Worm (Caenorhabditis elegans) whole organism, mixed stage, embryonic: ENCODE results near the gene pmp-4.

ENCODE experiments used
- M03D4.4 ChIP-seq: sonication (generic microtip); optimal IDR thresholded peaks from 2 replicates; lab custom pipeline; 2017; ENCODE audit warnings: mild to moderate bottlenecking, missing genetic modification characterization, missing compliant biosample characterization
- bed-3 ChIP-seq: fragments of 200-800 bp; sonication (Bioruptor generic); optimal IDR thresholded peaks from 3 replicates; lab custom pipeline; 2018; ENCODE audit warnings: mild to moderate bottlenecking, missing genetic modification characterization, moderate library complexity, missing compliant biosample characterization
- blmp-1 ChIP-seq: fragments of 150-350 bp; optimal IDR thresholded peaks from 2 replicates; lab custom pipeline; 2014; ENCODE audit warnings: missing biosample characterization, missing genetic modification characterization
- ceh-39 ChIP-seq: fragments of 150-350 bp; optimal IDR thresholded peaks from 2 replicates; lab custom pipeline; 2014; ENCODE audit warnings: missing biosample characterization, missing genetic modification characterization
- ceh-43 ChIP-seq: fragments of 200-800 bp; sonication (Bioruptor generic); optimal IDR thresholded peaks from 2 replicates; lab custom pipeline; 2018; ENCODE audit warnings: mild to moderate bottlenecking, missing genetic modification characterization, moderate library complexity, missing compliant biosample characterization
- ceh-83 ChIP-seq: fragments of 200-800 bp; sonication (Bioruptor generic); optimal IDR thresholded peaks from 2 replicates; lab custom pipeline; 2018; ENCODE audit warnings: mild to moderate bottlenecking, missing genetic modification characterization, missing compliant biosample characterization
- ces-1 ChIP-seq: fragments of 150-350 bp; optimal IDR thresholded peaks from 2 replicates; lab custom pipeline; 2014; ENCODE audit warnings: missing biosample characterization, missing genetic modification reagents, missing genetic modification characterization
- drap-1 ChIP-seq: fragments of 200-800 bp; sonication (Bioruptor generic); optimal IDR thresholded peaks from 3 replicates; lab custom pipeline; 2018; ENCODE audit warnings: mild to moderate bottlenecking, missing genetic modification characterization, missing compliant biosample characterization
- elt-3 ChIP-seq: fragments of 150-350 bp; optimal IDR thresholded peaks from 2 replicates; lab custom pipeline; 2014; ENCODE audit warnings: missing biosample characterization, missing genetic modification characterization
- flh-1 ChIP-seq: fragments of 200-800 bp; sonication (Bioruptor generic); optimal IDR thresholded peaks from 2 replicates; lab custom pipeline; 2018; ENCODE audit warnings: mild to moderate bottlenecking, missing genetic modification characterization, moderate library complexity, missing compliant biosample characterization
- ham-2 ChIP-seq: fragments of 200-800 bp; sonication (Bioruptor generic); optimal IDR thresholded peaks from 2 replicates; lab custom pipeline; 2018; ENCODE audit warnings: mild to moderate bottlenecking, missing genetic modification characterization, missing compliant biosample characterization
- hlh-1 ChIP-seq: fragments of 150-350 bp; optimal IDR thresholded peaks from 2 replicates; lab custom pipeline; 2014; ENCODE audit warnings: missing biosample characterization, missing genetic modification reagents, missing genetic modification characterization
- lin-32 ChIP-seq: fragments of 200-800 bp; sonication (Bioruptor generic); optimal IDR thresholded peaks from 2 replicates; lab custom pipeline; 2018; ENCODE audit warnings: mild to moderate bottlenecking, missing genetic modification characterization, missing compliant biosample characterization
- lsy-2 ChIP-seq: fragments of 150-350 bp; optimal IDR thresholded peaks from 2 replicates; lab custom pipeline; 2014; ENCODE audit warnings: missing biosample characterization, missing genetic modification characterization
- mab-5 ChIP-seq: fragments of 150-350 bp; optimal IDR thresholded peaks from 2 replicates; lab custom pipeline; 2014; ENCODE audit warnings: missing biosample characterization, missing genetic modification characterization
- mls-2 ChIP-seq: sonication (generic microtip); optimal IDR thresholded peaks from 2 replicates; lab custom pipeline; 2016; ENCODE audit warnings: mild to moderate bottlenecking, missing genetic modification characterization, moderate library complexity, missing compliant biosample characterization
- nhr-12 ChIP-seq: fragments of 150-350 bp; optimal IDR thresholded peaks from 2 replicates; lab custom pipeline; 2014; ENCODE audit warnings: missing biosample characterization, missing genetic modification characterization
- nhr-237 ChIP-seq: fragments of 150-350 bp; optimal IDR thresholded peaks from 2 replicates; lab custom pipeline; 2014; ENCODE audit warnings: missing biosample characterization, missing genetic modification characterization
- nhr-76 ChIP-seq: sonication (generic microtip); optimal IDR thresholded peaks from 2 replicates; lab custom pipeline; 2017; ENCODE audit warnings: missing biosample characterization, missing genetic modification characterization
- pha-4 ChIP-seq: fragments of 150-350 bp; optimal IDR thresholded peaks from 2 replicates; lab custom pipeline; 2018; ENCODE audit warnings: missing biosample characterization, missing genetic modification reagents, missing genetic modification characterization
- sem-2 ChIP-seq: fragments of 200-800 bp; sonication (Bioruptor generic); optimal IDR thresholded peaks from 2 replicates; lab custom pipeline; 2018; ENCODE audit warnings: mild to moderate bottlenecking, missing genetic modification characterization, missing compliant biosample characterization
- tbx-8 ChIP-seq: fragments of 200-800 bp; sonication (Bioruptor generic); optimal IDR thresholded peaks from 2 replicates; lab custom pipeline; 2018; ENCODE audit warnings: mild to moderate bottlenecking, missing genetic modification characterization, moderate library complexity, missing compliant biosample characterization
- unc-39 ChIP-seq: fragments of 150-350 bp; optimal IDR thresholded peaks from 2 replicates; lab custom pipeline; 2014; ENCODE audit warnings: missing biosample characterization, missing genetic modification characterization
- unc-62 ChIP-seq: fragments of 150-350 bp; optimal IDR thresholded peaks from 2 replicates; lab custom pipeline; 2014; ENCODE audit warnings: missing biosample characterization, missing genetic modification reagents, missing genetic modification characterization
- ztf-11 ChIP-seq: fragments of 150-350 bp; optimal IDR thresholded peaks from 2 replicates; lab custom pipeline; 2014; ENCODE audit warnings: missing biosample characterization, missing genetic modification characterization

The pmp-4 gene

DNA sequence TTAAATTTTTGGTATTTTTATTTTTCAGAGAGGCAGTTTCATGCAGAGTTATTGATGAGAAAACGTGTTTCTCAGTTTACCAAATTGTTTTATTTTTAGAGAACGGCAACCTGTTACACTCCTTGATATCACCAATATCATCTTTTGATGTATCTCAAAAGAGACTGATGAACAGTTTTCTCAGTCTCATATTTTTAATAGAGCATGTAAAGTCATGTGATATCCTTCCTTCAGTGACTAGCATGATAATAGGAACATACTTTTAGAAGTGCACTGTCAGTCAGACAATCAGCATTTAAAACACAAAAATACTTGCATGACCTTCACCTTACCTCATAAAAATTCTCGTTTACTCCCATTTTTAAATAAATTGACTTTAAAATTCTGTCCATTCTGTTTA lies 37.1 kb upstream of the pmp-4 start, which contains the start of gene F11E6.11:
TSS of gene F11E6.11 (plus strand) at position 325 of the 400 bp plus-strand sequence.
- no peak for TF ChIP-seq ces-1 (GFP tag; lab: Kevin White, UChicago)
- TF ChIP-seq bed-3 = no peak
- TF ChIP-seq blmp-1 (tag; lab: Kevin White, UChicago) = no peak
- TF ChIP-seq sem-2 (GFP tag; lab: Kevin White, UChicago) = no peak
- TF ChIP-seq pha-4 (tag; lab: Kevin White, UChicago) = no peak
- TF ChIP-seq ceh-43 (GFP tag; lab: Kevin White, UChicago) = no peak
- TF ChIP-seq ceh-39 (tag; lab: Kevin White, UChicago) = no peak

DNA sequence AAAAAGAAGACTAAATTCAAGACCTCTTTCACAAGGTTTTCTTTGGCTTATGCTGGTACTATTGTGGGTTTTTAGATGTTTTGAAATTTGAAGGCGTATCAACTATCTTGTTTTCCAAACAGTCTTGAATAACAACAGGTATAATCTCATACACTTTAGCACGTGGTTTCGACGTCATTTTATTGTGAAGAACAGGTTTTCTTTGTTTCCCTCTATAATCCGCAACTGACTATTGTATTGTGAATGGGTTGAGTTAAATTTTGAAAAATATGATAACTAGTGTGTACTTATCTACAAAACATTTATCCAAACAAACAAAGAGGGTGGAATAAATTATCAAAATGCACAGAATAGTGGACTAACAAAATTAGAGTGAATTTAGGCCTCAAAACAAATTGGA lies 35.8 kb upstream of the pmp-4 start:
- TF ChIP-seq nhr-12 = no peak
- no peak for TF ChIP-seq nhr-76 (tag; lab: Kevin White, UChicago)
- no peak for TF ChIP-seq lsy-2 (tag; lab: Kevin White, UChicago)
- TF ChIP-seq mls-2 (tag; lab: Kevin White, UChicago) = no peak
- no peak for TF ChIP-seq tbx-8 (GFP tag; lab: Kevin White, UChicago)
- no peak for TF ChIP-seq nhr-237 (tag; lab: Kevin White, UChicago)
- no peak for TF ChIP-seq unc-62
- TF ChIP-seq hlh-1 (tag; lab: Kevin White, UChicago) = no peak
- TF ChIP-seq blmp-1 (tag; lab: Kevin White, UChicago) = no peak
- no peak for TF ChIP-seq ztf-11 (tag; lab: Kevin White, UChicago)
- TF ChIP-seq drap-1 (GFP tag; lab: Kevin White, UChicago) = no peak

DNA sequence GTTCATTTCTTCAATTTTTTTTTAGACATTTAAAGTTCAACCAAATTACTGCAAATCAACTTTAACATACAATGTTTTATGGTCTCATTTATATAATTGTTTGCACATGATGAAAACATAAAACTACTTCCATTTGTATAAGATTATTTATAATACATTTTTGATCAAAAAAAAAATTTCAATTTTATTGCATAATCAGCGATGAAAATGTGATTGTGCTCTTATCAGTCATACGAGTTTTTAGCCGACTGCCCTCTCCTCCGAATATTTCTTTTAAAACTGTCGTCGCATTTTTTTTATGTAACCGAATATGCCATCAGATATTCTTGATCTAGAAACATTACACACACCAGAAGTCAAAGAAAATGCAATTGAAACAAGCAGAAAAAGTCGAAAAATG lies 35.0 kb upstream of the pmp-4 start, which contains the start of gene F08A7.1:
TSS of gene F08A7.1 (plus strand) at position 191 of the 400 bp plus-strand sequence.
- TF ChIP-seq ztf-11 (tag; lab: Kevin White, UChicago) = no peak

DNA sequence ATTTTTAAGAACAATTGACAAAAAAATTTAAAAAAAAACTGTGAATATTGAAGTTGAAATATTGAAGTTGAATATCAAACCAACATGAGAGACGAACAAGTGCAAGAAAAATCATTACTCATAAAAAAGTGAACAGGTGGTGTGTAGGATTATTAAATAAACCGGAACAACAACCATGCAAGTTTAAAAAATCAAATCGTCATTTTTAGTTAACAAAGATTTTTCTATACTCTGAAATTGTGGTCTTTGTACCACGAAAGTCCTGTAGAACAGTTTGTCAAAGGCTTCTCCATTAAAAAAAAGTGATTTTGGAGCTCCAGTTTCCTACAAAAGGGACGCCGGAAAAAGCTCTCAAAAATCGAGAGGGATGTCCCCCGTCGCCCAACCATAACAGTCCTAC lies 34.6 kb upstream of the pmp-4 start, which contains the start of gene C06A12.19:
TSS of gene C06A12.19 (minus strand) at position 101 of the 400 bp plus-strand sequence.
- TF ChIP-seq unc-39 = no peak
- no peak for TF ChIP-seq nhr-76 (tag; lab: Kevin White, UChicago)
- TF ChIP-seq ztf-11 (tag; lab: Kevin White, UChicago) = no peak
- no peak for TF ChIP-seq lin-32 (GFP tag; lab: Kevin White, UChicago)
- TF ChIP-seq bed-3 = no peak
- TF ChIP-seq M03D4.4 (tag; lab: Kevin White, UChicago) = no peak
- TF ChIP-seq unc-62 = no peak
- TF ChIP-seq mls-2 (tag; lab: Kevin White, UChicago) = no peak
- TF ChIP-seq tbx-8 (GFP tag; lab: Kevin White, UChicago) = no peak
- TF ChIP-seq flh-1 (GFP tag; lab: Kevin White, UChicago) = no peak

DNA sequence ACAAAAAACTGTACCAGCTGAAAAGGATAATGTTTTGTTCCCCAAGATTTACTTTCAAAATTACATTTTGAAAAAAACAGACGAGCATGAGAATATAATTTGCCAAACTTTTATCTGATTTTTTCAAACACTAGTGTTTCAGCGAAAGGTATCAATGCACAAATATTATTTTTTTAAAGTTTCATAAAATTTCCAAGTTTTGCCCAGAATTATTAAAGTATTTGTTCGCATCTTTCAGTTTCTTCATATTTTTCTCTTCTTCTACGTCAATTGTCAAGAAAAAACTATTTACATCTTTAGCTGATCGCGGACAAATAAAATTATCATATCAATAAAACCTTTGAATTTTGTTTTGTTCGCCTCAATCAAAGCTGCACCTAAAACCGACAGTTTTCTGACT lies 31.6 kb upstream of the pmp-4 start, which contains the start of gene C06A12.8:
TSS of gene C06A12.8 (plus strand) at position 301 of the 400 bp plus-strand sequence.
- TF ChIP-seq mab-5 (tag; lab: Kevin White, UChicago) (no peak), M03D4.4 (tag; lab: Kevin White, UChicago) (no peak), ceh-83 (GFP tag; lab: Kevin White, UChicago) (no peak), pha-4 (tag; lab: Kevin White, UChicago) (no peak), bed-3 (no peak), lin-32 (GFP tag; lab: Kevin White, UChicago) (no peak), ceh-43 (GFP tag; lab: Kevin White, UChicago) (no peak), drap-1 (GFP tag; lab: Kevin White, UChicago) (no peak), ceh-39 (tag; lab: Kevin White, UChicago) (no peak), elt-3 (no peak), hlh-1 (tag; lab: Kevin White, UChicago) (no peak), blmp-1 (tag; lab: Kevin White, UChicago) (no peak), ham-2 (GFP tag; lab: Kevin White, UChicago) (no peak)

DNA sequence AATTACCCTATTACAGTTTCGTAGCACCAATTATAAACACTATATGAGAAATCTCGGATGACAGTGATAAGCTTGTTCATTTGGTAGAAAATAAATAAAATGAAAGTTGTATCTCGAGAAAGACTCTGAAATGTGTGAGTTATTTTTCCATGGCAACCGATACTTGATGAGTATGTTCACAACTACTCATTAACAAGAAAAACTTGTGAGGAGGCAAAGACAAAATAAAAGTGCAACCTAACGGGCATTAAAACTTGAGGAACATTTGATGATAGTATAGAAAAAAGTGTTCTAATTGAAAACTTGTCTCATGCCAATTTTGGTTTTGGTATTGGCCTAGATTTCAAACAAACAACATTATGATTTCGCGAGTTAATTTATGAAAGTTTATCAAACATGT lies 31.1 kb upstream of the pmp-4 start, which contains the start of gene gcy-27:
TSS of gene gcy-27 (minus strand) at position 101 of the 400 bp plus-strand sequence.
- no peak for TF ChIP-seq hlh-1 (tag; lab: Kevin White, UChicago)

DNA sequence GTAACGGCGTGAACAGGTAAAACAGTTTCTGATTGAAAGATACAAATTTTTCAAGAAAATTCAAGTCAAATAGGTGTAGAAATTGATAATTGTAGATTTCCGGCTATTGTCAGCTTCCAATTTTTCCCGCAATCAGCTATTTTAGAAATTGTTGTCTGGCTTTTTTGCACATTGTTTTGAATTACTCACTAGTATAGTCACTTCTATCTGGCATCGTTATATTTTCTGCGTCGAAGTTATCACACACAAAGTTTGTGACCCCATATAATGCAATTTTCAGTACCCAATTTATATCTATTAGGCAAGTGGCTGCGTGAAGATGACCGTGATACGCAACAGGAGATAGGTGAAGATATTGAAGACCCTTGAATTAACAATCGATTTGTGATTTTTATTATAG lies 29.8 kb upstream of the pmp-4 start:
- TF ChIP-seq mab-5 (tag; lab: Kevin White, UChicago) = no peak
